Fruit fly (Drosophila melanogaster): ENCODE results near the gene CG9498.

DNA sequence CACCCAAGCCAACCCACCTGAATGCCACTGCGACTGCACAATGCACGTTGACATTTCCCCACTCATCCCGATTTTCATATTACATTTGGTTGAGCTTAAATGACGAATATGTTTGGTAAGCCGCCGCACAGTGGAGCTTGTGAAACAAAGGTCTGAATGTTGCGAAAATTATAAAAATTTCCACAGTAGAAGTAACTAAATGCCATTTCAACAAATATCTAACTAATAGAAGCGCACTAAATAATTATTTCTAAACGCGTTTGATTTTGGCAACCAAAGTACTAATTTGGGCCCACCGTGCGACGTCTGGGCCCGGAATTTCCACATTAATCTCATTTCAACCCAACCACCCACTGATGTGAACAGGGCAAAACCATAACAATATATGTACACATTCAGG is 43.9 kb downstream of the CG9498 start:
- TF ChIP-seq Myc (optimal IDR thresholded peaks at IDR 0.05) = no peak
- TF ChIP-seq Sin3A (optimal IDR thresholded peaks at IDR 0.05) = no peak
- no peak for TF ChIP-seq psq (optimal IDR thresholded peaks at IDR 0.05)
- no peak for TF ChIP-seq h (optimal IDR thresholded peaks at IDR 0.05)

Data from Kc167 (cell line).